Fruit fly (Drosophila melanogaster) whole organism: ENCODE results near the gene GlcAT-P.

Source experiments
- CG8478 ChIP-seq: fragments of >200 bp; optimal IDR thresholded peaks from 2 replicates; lab custom pipeline; 2018; ENCODE audit warnings: inconsistent platforms
- Dll ChIP-seq: fragments of >200 bp; optimal IDR thresholded peaks from 2 replicates; lab custom pipeline; 2017
- EcR ChIP-seq, 2 experiments: fragments of >200 bp; optimal IDR thresholded peaks; 2 replicates each; lab custom pipeline; 2017; ENCODE audit warnings: missing biosample characterization in 2 of 2, missing genetic modification characterization in 2 of 2, missing genetic modification reagents in 2 of 2
- pan ChIP-seq: fragments of >200 bp; optimal IDR thresholded peaks from 2 replicates; lab custom pipeline; 2017
- psq ChIP-seq: fragments of >200 bp; optimal IDR thresholded peaks from 2 replicates; lab custom pipeline; 2017
- usp ChIP-seq: fragments of >200 bp; optimal IDR thresholded peaks from 2 replicates; lab custom pipeline; 2017; ENCODE audit warnings: missing biosample characterization, missing genetic modification characterization, mixed read lengths

dm6 chr3L:11201051-11201450 lies 3.7 kb upstream of the GlcAT-P start, which contains the start of gene nkt:
- TF ChIP-seq psq (no peak), CG8478 (no peak), pan (lab: Kevin White, UChicago) (no peak), EcR (GFP tag; optimal IDR thresholded peaks at IDR 0.05; lab: Kevin White, UChicago) (no peak), Dll (lab: Kevin White, UChicago) (no peak), usp (GFP tag; lab: Kevin White, UChicago) (no peak)
